Worm (Caenorhabditis elegans) whole organism, L3 larva: Measurements from ENCODE around the gene R06B9.5.

ENCODE experiments used
- ama-1 ChIP-seq: fragments of 150-350 bp; optimal IDR thresholded peaks from 2 replicates; lab custom pipeline; 2018
- ceh-82 ChIP-seq: fragments of 150-350 bp; optimal IDR thresholded peaks from 2 replicates; lab custom pipeline; 2014; ENCODE audit warnings: missing biosample characterization, missing genetic modification characterization
- egl-27 ChIP-seq: sonication (generic microtip); optimal IDR thresholded peaks from 4 replicates; lab custom pipeline; 2017; ENCODE audit warnings: missing biosample characterization, missing genetic modification reagents, missing genetic modification characterization
- fkh-10 ChIP-seq: sonication (generic microtip); optimal IDR thresholded peaks from 2 replicates; lab custom pipeline; 2017; ENCODE audit warnings: missing biosample characterization, missing genetic modification reagents, missing genetic modification characterization
- hmg-11 ChIP-seq: sonication (generic microtip); optimal IDR thresholded peaks from 2 replicates; lab custom pipeline; 2016; ENCODE audit warnings: missing genetic modification characterization, missing compliant biosample characterization
- lin-39 ChIP-seq: fragments of 150-350 bp; optimal IDR thresholded peaks from 2 replicates; lab custom pipeline; 2018; ENCODE audit warnings: missing biosample characterization, missing genetic modification reagents, missing genetic modification characterization
- lsy-12 ChIP-seq: sonication (generic microtip); optimal IDR thresholded peaks from 2 replicates; lab custom pipeline; 2016; ENCODE audit warnings: mild to moderate bottlenecking, missing genetic modification characterization, missing compliant biosample characterization
- mdl-1 ChIP-seq: fragments of 150-350 bp; optimal IDR thresholded peaks from 2 replicates; lab custom pipeline; 2014; ENCODE audit warnings: missing biosample characterization, missing genetic modification characterization
- nhr-25 ChIP-seq: sonication (generic microtip); optimal IDR thresholded peaks from 2 replicates; lab custom pipeline; 2017; ENCODE audit warnings: missing biosample characterization, missing genetic modification characterization
- nhr-77 ChIP-seq: fragments of 150-350 bp; optimal IDR thresholded peaks from 2 replicates; lab custom pipeline; 2014; ENCODE audit warnings: missing biosample characterization, missing genetic modification characterization
- tbx-2 ChIP-seq: sonication (generic microtip); optimal IDR thresholded peaks from 2 replicates; lab custom pipeline; 2016; ENCODE audit warnings: mild to moderate bottlenecking, missing genetic modification characterization, missing compliant biosample characterization
- unc-39 ChIP-seq: sonication (generic microtip); optimal IDR thresholded peaks from 4 replicates; lab custom pipeline; 2017; ENCODE audit warnings: missing biosample characterization, missing genetic modification characterization

DNA sequence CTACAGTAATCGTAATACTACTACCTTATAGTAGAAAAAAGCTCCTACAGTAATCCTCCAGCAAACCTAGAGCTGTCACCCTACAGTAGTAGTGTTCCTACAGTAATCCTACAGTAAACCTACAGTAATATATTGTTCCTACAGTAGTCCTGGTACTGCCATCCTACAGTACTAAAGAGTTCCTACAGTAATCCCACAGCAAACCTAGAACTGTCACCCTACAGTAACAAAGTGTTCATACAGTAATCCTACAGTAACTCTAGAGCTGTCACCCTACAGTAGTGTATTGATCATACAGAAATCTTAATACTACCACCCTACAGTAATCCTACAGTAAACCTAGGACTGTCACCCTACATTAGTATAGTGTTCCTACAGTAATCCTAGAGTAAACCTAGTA is 22.9 kb upstream of the R06B9.5 start:
- no peak for TF ChIP-seq nhr-25
- no peak for TF ChIP-seq hmg-11
- TF ChIP-seq ceh-82 (tag; lab: Kevin White, UChicago) = no peak
- no peak for TF ChIP-seq egl-27 (tag; lab: Kevin White, UChicago)
- TF ChIP-seq mdl-1 (tag; lab: Kevin White, UChicago) = no peak
- no peak for TF ChIP-seq tbx-2 (tag; lab: Kevin White, UChicago)
- no peak for TF ChIP-seq unc-39
- TF ChIP-seq fkh-10 = no peak
- TF ChIP-seq lsy-12 (tag; lab: Kevin White, UChicago) = no peak
- TF ChIP-seq nhr-77 (tag; lab: Kevin White, UChicago) = no peak
- TF ChIP-seq ama-1 (lab: Kevin White, UChicago) = no peak
- TF ChIP-seq lin-39 (tag; lab: Kevin White, UChicago) = no peak
